Worm (Caenorhabditis elegans) whole organism, young adult: Measurements from ENCODE around the gene tpst-1.

Experiments
- B0336.3 ChIP-seq: fragments of 200-800 bp; sonication (Bioruptor generic); IDR thresholded peaks from 2 replicates; pipeline ENCODE4 v1.3.6; 2022; ENCODE audit warnings: missing genetic modification characterization, missing compliant biosample characterization
- C17E4.6 ChIP-seq: fragments of 200-800 bp; sonication (Bioruptor generic); IDR thresholded peaks from 2 replicates; pipeline ENCODE4 v1.3.6; 2022; ENCODE audit warnings: missing genetic modification reagents, missing genetic modification characterization, missing compliant biosample characterization
- F23B12.7 ChIP-seq: sonication (generic microtip); optimal IDR thresholded peaks from 2 replicates; lab custom pipeline; 2017; ENCODE audit warnings: missing genetic modification characterization, mild to moderate bottlenecking, missing compliant biosample characterization, antibody characterized with exemption, moderate library complexity; ENCODE audit not compliant: insufficient read depth
- F37B4.10 ChIP-seq: fragments of 200-800 bp; sonication (Bioruptor generic); IDR thresholded peaks from 2 replicates; pipeline ENCODE4 v1.3.6; 2022; ENCODE audit warnings: missing genetic modification characterization, missing compliant biosample characterization
- F39B2.1 ChIP-seq: fragments of 200-800 bp; sonication (Bioruptor generic); IDR thresholded peaks from 2 replicates; pipeline ENCODE4 v1.3.6; 2022; ENCODE audit warnings: missing genetic modification reagents, missing genetic modification characterization, missing compliant biosample characterization
- F55B11.4 ChIP-seq: sonication (generic microtip); optimal IDR thresholded peaks from 2 replicates; lab custom pipeline; 2016; ENCODE audit warnings: missing compliant biosample characterization, missing genetic modification characterization, borderline replicate concordance; ENCODE audit not compliant: insufficient read depth
- K11D2.4 ChIP-seq: fragments of 200-800 bp; sonication (Bioruptor generic); IDR thresholded peaks from 2 replicates; pipeline ENCODE4 v1.3.6; 2022; ENCODE audit warnings: missing genetic modification reagents, missing genetic modification characterization, missing compliant biosample characterization
- Y67H2A.10 ChIP-seq: fragments of 200-800 bp; sonication (Bioruptor generic); conservative IDR thresholded peaks from 2 replicates; pipeline ENCODE4 v1.3.6; 2022; ENCODE audit warnings: missing genetic modification reagents, missing genetic modification characterization, missing compliant biosample characterization
- Y79H2A.3 ChIP-seq: fragments of 200-800 bp; sonication (Bioruptor generic); conservative IDR thresholded peaks from 2 replicates; pipeline ENCODE4 v1.3.6; 2022; ENCODE audit warnings: missing genetic modification reagents, missing genetic modification characterization, missing compliant biosample characterization
- attf-3 ChIP-seq: fragments of 200-800 bp; sonication (Bioruptor generic); conservative IDR thresholded peaks from 2 replicates; pipeline ENCODE4 v1.3.6; 2022; ENCODE audit warnings: missing genetic modification reagents, missing genetic modification characterization, missing compliant biosample characterization
- attf-6 ChIP-seq: fragments of 200-800 bp; sonication (Bioruptor generic); IDR thresholded peaks from 2 replicates; pipeline ENCODE4 v1.3.6; 2022; ENCODE audit warnings: missing genetic modification reagents, missing genetic modification characterization, missing compliant biosample characterization
- ceh-40 ChIP-seq: fragments of 200-800 bp; sonication (Bioruptor generic); IDR thresholded peaks from 2 replicates; pipeline ENCODE4 v1.3.6; 2022; ENCODE audit warnings: missing genetic modification characterization, missing compliant biosample characterization
- ceh-79 ChIP-seq: sonication (generic microtip); optimal IDR thresholded peaks from 2 replicates; lab custom pipeline; 2017; ENCODE audit warnings: mild to moderate bottlenecking, missing genetic modification characterization, missing compliant biosample characterization
- chd-7 ChIP-seq: sonication (generic microtip); optimal IDR thresholded peaks from 2 replicates; lab custom pipeline; 2016; ENCODE audit warnings: mild to moderate bottlenecking, missing genetic modification characterization, moderate library complexity, missing compliant biosample characterization
- die-1 ChIP-seq: sonication (generic microtip); optimal IDR thresholded peaks from 2 replicates; lab custom pipeline; 2016; ENCODE audit warnings: missing genotype, mild to moderate bottlenecking, missing genetic modification characterization, missing compliant biosample characterization
- dpff-1 ChIP-seq: sonication (generic microtip); optimal IDR thresholded peaks from 2 replicates; lab custom pipeline; 2017; ENCODE audit warnings: mild to moderate bottlenecking, missing genetic modification characterization, missing compliant biosample characterization
- egl-44 ChIP-seq: fragments of 200-800 bp; sonication (Bioruptor generic); IDR thresholded peaks from 2 replicates; pipeline ENCODE4 v1.3.6; 2022; ENCODE audit warnings: missing genetic modification reagents, missing genetic modification characterization, missing compliant biosample characterization
- ekl-4 ChIP-seq: fragments of 200-800 bp; sonication (Bioruptor generic); IDR thresholded peaks from 2 replicates; pipeline ENCODE4 v1.3.6; 2022; ENCODE audit warnings: missing genetic modification reagents, missing genetic modification characterization, missing compliant biosample characterization
- hlh-26 ChIP-seq: fragments of 200-800 bp; sonication (Bioruptor generic); conservative IDR thresholded peaks from 2 replicates; pipeline ENCODE4 v1.3.6; 2022; ENCODE audit warnings: missing genetic modification reagents, missing genetic modification characterization, missing compliant biosample characterization
- hmg-20 ChIP-seq: fragments of 200-800 bp; sonication (Bioruptor generic); IDR thresholded peaks from 2 replicates; pipeline ENCODE4 v1.3.6; 2022; ENCODE audit warnings: missing genetic modification reagents, missing genetic modification characterization, missing compliant biosample characterization
- hrde-1 ChIP-seq: sonication (generic microtip); optimal IDR thresholded peaks from 2 replicates; lab custom pipeline; 2016; ENCODE audit warnings: missing genetic modification characterization, mild to moderate bottlenecking, missing compliant biosample characterization, moderate library complexity, missing genotype, missing genetic modification reagents, borderline replicate concordance
- lin-26 ChIP-seq: fragments of 200-800 bp; sonication (Bioruptor generic); IDR thresholded peaks from 2 replicates; pipeline ENCODE4 v1.3.6; 2022; ENCODE audit warnings: missing genetic modification reagents, missing genetic modification characterization, missing compliant biosample characterization
- lin-54 ChIP-seq: fragments of 200-800 bp; sonication (Bioruptor generic); optimal IDR thresholded peaks from 2 replicates; lab custom pipeline; 2018; ENCODE audit warnings: mild to moderate bottlenecking, missing genetic modification characterization, missing compliant biosample characterization
- lsy-27 ChIP-seq: sonication (generic microtip); optimal IDR thresholded peaks from 2 replicates; lab custom pipeline; 2017; ENCODE audit warnings: missing genetic modification characterization, mild to moderate bottlenecking, missing compliant biosample characterization, antibody characterized with exemption, missing genotype, borderline replicate concordance; ENCODE audit not compliant: insufficient read depth
- madf-6 ChIP-seq: fragments of 200-800 bp; sonication (Bioruptor generic); IDR thresholded peaks from 2 replicates; pipeline ENCODE4 v1.3.6; 2022; ENCODE audit warnings: missing genetic modification reagents, missing genetic modification characterization, missing compliant biosample characterization
- madf-8 ChIP-seq: fragments of 200-800 bp; sonication (Bioruptor generic); conservative IDR thresholded peaks from 2 replicates; pipeline ENCODE4 v1.3.6; 2022; ENCODE audit warnings: missing genetic modification reagents, missing genetic modification characterization, missing compliant biosample characterization
- mcd-1 ChIP-seq: fragments of 200-800 bp; sonication (Bioruptor generic); IDR thresholded peaks from 2 replicates; pipeline ENCODE4 v1.3.6; 2022; ENCODE audit warnings: missing genetic modification reagents, missing genetic modification characterization, missing compliant biosample characterization
- nfya-1 ChIP-seq: sonication (generic microtip); optimal IDR thresholded peaks from 2 replicates; lab custom pipeline; 2017; ENCODE audit warnings: antibody characterized with exemption, missing compliant biosample characterization, missing genetic modification characterization, borderline replicate concordance; ENCODE audit not compliant: insufficient read depth
- nhr-27 ChIP-seq: fragments of 200-800 bp; sonication (Bioruptor generic); optimal IDR thresholded peaks from 2 replicates; lab custom pipeline; 2018; ENCODE audit warnings: mild to moderate bottlenecking, missing genetic modification characterization, moderate library complexity, missing compliant biosample characterization
- nhr-90 ChIP-seq: sonication (generic microtip); optimal IDR thresholded peaks from 2 replicates; lab custom pipeline; 2016; ENCODE audit warnings: missing genotype, mild to moderate bottlenecking, missing genetic modification characterization, missing compliant biosample characterization
- rec-8 ChIP-seq, 2 experiments: sonication (generic microtip); optimal IDR thresholded peaks; 2 replicates each; lab custom pipeline; 2016; ENCODE audit warnings: mild to moderate bottlenecking in 2 of 2, missing genetic modification characterization in 2 of 2, missing genetic modification reagents in 2 of 2, missing genotype in 2 of 2, missing biosample characterization in 1 of 2, missing compliant biosample characterization in 1 of 2, moderate library complexity in 1 of 2
- repo-1 ChIP-seq: sonication (generic microtip); optimal IDR thresholded peaks from 2 replicates; lab custom pipeline; 2017; ENCODE audit warnings: mild to moderate bottlenecking, missing genetic modification characterization, missing compliant biosample characterization
- rpc-1 ChIP-seq, 2 experiments: fragments of 150-350 bp in 1 of 2; sonication (generic microtip) in 1 of 2; optimal IDR thresholded peaks; 2 replicates each; lab custom pipeline; 2014 to 2018; ENCODE audit warnings: missing biosample characterization in 1 of 2, missing genetic modification characterization in 1 of 2, missing genetic modification reagents in 1 of 2, missing genotype in 1 of 2
- sdz-38 ChIP-seq: sonication (generic microtip); optimal IDR thresholded peaks from 2 replicates; lab custom pipeline; 2016; ENCODE audit warnings: missing genotype, missing genetic modification characterization, missing compliant biosample characterization
- sea-2 ChIP-seq: fragments of 200-800 bp; sonication (Bioruptor generic); IDR thresholded peaks from 2 replicates; pipeline ENCODE4 v1.3.6; 2022; ENCODE audit warnings: missing genetic modification characterization, missing compliant biosample characterization
- snpc-1.1 ChIP-seq: sonication (generic microtip); optimal IDR thresholded peaks from 2 replicates; lab custom pipeline; 2017; ENCODE audit warnings: missing genetic modification characterization, mild to moderate bottlenecking, missing compliant biosample characterization, antibody characterized with exemption, moderate library complexity, missing genotype, missing genetic modification reagents; ENCODE audit not compliant: insufficient read depth
- snpc-1.3 ChIP-seq: sonication (generic microtip); optimal IDR thresholded peaks from 2 replicates; lab custom pipeline; 2017; ENCODE audit warnings: missing genetic modification characterization, mild to moderate bottlenecking, missing compliant biosample characterization, antibody characterized with exemption, moderate library complexity, missing genotype, missing genetic modification reagents; ENCODE audit not compliant: insufficient read depth
- sptf-2 ChIP-seq: fragments of 200-800 bp; sonication (Bioruptor generic); optimal IDR thresholded peaks from 2 replicates; lab custom pipeline; 2018; ENCODE audit warnings: mild to moderate bottlenecking, missing genetic modification characterization, missing compliant biosample characterization
- ztf-22 ChIP-seq: fragments of 200-800 bp; sonication (Bioruptor generic); optimal IDR thresholded peaks from 2 replicates; lab custom pipeline; 2018; ENCODE audit warnings: mild to moderate bottlenecking, missing genetic modification characterization, moderate library complexity, missing compliant biosample characterization
- ztf-25 ChIP-seq: fragments of 200-800 bp; sonication (Bioruptor generic); IDR thresholded peaks from 2 replicates; pipeline ENCODE4 v1.3.6; 2022; ENCODE audit warnings: missing genetic modification reagents, missing genetic modification characterization, missing compliant biosample characterization
- ztf-26 ChIP-seq: sonication (generic microtip); optimal IDR thresholded peaks from 2 replicates; lab custom pipeline; 2017; ENCODE audit warnings: missing genetic modification characterization, missing compliant biosample characterization

The tpst-1 gene

ce11 chrIII:12685372-12686298, 23.5 kb upstream of the tpst-1 start (continued):
- no peak for TF ChIP-seq nfya-1 (tag; lab: Kevin White, UChicago)
- TF ChIP-seq ztf-22 (GFP tag; lab: Kevin White, UChicago), result no peak
- no peak for TF ChIP-seq dpff-1 (tag; lab: Kevin White, UChicago)
- no peak for TF ChIP-seq Y79H2A.3
- TF ChIP-seq snpc-1.1 (tag; lab: Kevin White, UChicago), result peak; percentile 22
- no peak for TF ChIP-seq F55B11.4 (tag; lab: Kevin White, UChicago)
- no peak for TF ChIP-seq hlh-26 (GFP tag; lab: Robert Waterston, UW)
- no peak for TF ChIP-seq ceh-79 (tag; lab: Kevin White, UChicago)
- no peak for TF ChIP-seq chd-7 (tag; lab: Kevin White, UChicago)
- no peak for TF ChIP-seq lin-54 (GFP tag; lab: Kevin White, UChicago)
- TF ChIP-seq sdz-38, result no peak
- TF ChIP-seq nhr-27 (tag; lab: Kevin White, UChicago), result peak; percentile 26
- TF ChIP-seq attf-3 (GFP tag; lab: Robert Waterston, UW), result no peak
- TF ChIP-seq hrde-1 (tag; lab: Kevin White, UChicago), result peak; percentile 61
- TF ChIP-seq F37B4.10 (GFP tag; lab: Robert Waterston, UW), result 0 out of 2 replicates have a peak, but pooled peaks have one; percentile 32
- TF ChIP-seq ztf-25 (GFP tag; lab: Robert Waterston, UW), result 0 out of 2 replicates have a peak, but pooled peaks have one; percentile 4
- TF ChIP-seq, all 124 proteins: peak for 15

- TF ChIP-seq Y67H2A.10 (GFP tag; lab: Robert Waterston, UW) (no peak), nhr-90 (tag; lab: Kevin White, UChicago) (no peak), F39B2.1 (GFP tag; lab: Robert Waterston, UW) (no peak), repo-1 (no peak), die-1 (no peak)
These were observed 18.2 kb upstream of the tpst-1 start for ce11 chrIII:12680266-12680665.

- TF ChIP-seq K11D2.4 (GFP tag; lab: Robert Waterston, UW), result no peak
- no peak for TF ChIP-seq sptf-2 (GFP tag; lab: Kevin White, UChicago)
- no peak for TF ChIP-seq C17E4.6 (GFP tag; lab: Robert Waterston, UW)
- TF ChIP-seq hmg-20 (GFP tag; lab: Robert Waterston, UW), result no peak
- TF ChIP-seq sea-2 (GFP tag; lab: Robert Waterston, UW), result no peak
- no peak for TF ChIP-seq ztf-26 (tag; lab: Kevin White, UChicago)
- no peak for TF ChIP-seq Y79H2A.3
- no peak for TF ChIP-seq ceh-40 (GFP tag; lab: Robert Waterston, UW)
- no peak for TF ChIP-seq ekl-4 (GFP tag; lab: Robert Waterston, UW)
- TF ChIP-seq B0336.3 (GFP tag; lab: Robert Waterston, UW), result no peak
- no peak for TF ChIP-seq attf-6 (GFP tag; lab: Robert Waterston, UW)
- peak in 1 of 2 experiments; percentile 8 for TF ChIP-seq rec-8 (tag; optimal IDR thresholded peaks at IDR 0.05; lab: Kevin White, UChicago)
- TF ChIP-seq madf-8 (GFP tag; lab: Robert Waterston, UW), result no peak
- peak; percentile 8 for TF ChIP-seq snpc-1.3 (tag; lab: Kevin White, UChicago)
- no peak for TF ChIP-seq chd-7 (tag; lab: Kevin White, UChicago)
- TF ChIP-seq mcd-1 (GFP tag; lab: Robert Waterston, UW), result peak; percentile 51
- no peak for TF ChIP-seq egl-44
- TF ChIP-seq lin-26 (GFP tag; lab: Robert Waterston, UW), result no peak
- no peak for TF ChIP-seq lsy-27 (tag; lab: Kevin White, UChicago)
- no peak for TF ChIP-seq madf-6
- TF ChIP-seq F23B12.7 (tag; lab: Kevin White, UChicago), result no peak
- no peak for TF ChIP-seq rpc-1 (optimal IDR thresholded peaks at IDR 0.05; lab: Kevin White, UChicago)
- no peak for TF ChIP-seq rpc-1 (tag; optimal IDR thresholded peaks at IDR 0.05; lab: Kevin White, UChicago)
These were observed 11.4 kb upstream of the tpst-1 start, which contains the start of the genes taf-7.2 and elpc-2 for ce11 chrIII:12673382-12673970. taf-7.2 (minus strand) TSS chrIII:12673423. elpc-2 (plus strand) TSS chrIII:12673677.
